Fruit fly (Drosophila melanogaster) whole organism, prepupa: ENCODE data around the gene CG5199.

ENCODE experiments used
- Blimp-1 ChIP-seq: fragments of 200-800 bp; sonication (Bioruptor generic); optimal IDR thresholded peaks from 3 replicates; lab custom pipeline; 2017; ENCODE audit warnings: missing biosample characterization, missing genetic modification characterization, mild to moderate bottlenecking, moderate library complexity, missing genetic modification reagents
- CG10631 ChIP-seq: fragments of 200-800 bp; sonication (Bioruptor generic); optimal IDR thresholded peaks from 2 replicates; lab custom pipeline; 2016; ENCODE audit warnings: missing biosample characterization, missing genetic modification characterization
- CG10669 ChIP-seq: fragments of 200-800 bp; sonication (Bioruptor generic); optimal IDR thresholded peaks from 3 replicates; lab custom pipeline; 2018; ENCODE audit warnings: missing biosample characterization, mild to moderate bottlenecking, missing genetic modification characterization, moderate library complexity
- CG11294 ChIP-seq: fragments of 200-800 bp; sonication (Bioruptor generic); IDR thresholded peaks from 2 replicates; pipeline ENCODE4 v1.3.6; 2022; ENCODE audit warnings: missing biosample characterization, missing genetic modification characterization
- CG11762 ChIP-seq: fragments of 200-800 bp; sonication (Bioruptor generic); optimal IDR thresholded peaks from 3 replicates; lab custom pipeline; 2016; ENCODE audit warnings: missing biosample characterization, missing genetic modification characterization; ENCODE audit not compliant: insufficient read depth
- CG15336 ChIP-seq: fragments of 200-800 bp; sonication (Bioruptor generic); IDR thresholded peaks from 2 replicates; pipeline ENCODE4 v1.3.6; 2022; ENCODE audit warnings: missing biosample characterization, missing genetic modification characterization
- CG1621 ChIP-seq: fragments of 200-800 bp; sonication (Bioruptor generic); optimal IDR thresholded peaks from 3 replicates; lab custom pipeline; 2018; ENCODE audit warnings: missing biosample characterization, mild to moderate bottlenecking, missing genetic modification characterization
- CG16779 ChIP-seq: fragments of 200-800 bp; sonication (Bioruptor generic); optimal IDR thresholded peaks from 3 replicates; lab custom pipeline; 2017; ENCODE audit warnings: missing biosample characterization, mild to moderate bottlenecking, missing genetic modification characterization
- CG3032 ChIP-seq: fragments of 200-800 bp; optimal IDR thresholded peaks from 2 replicates; lab custom pipeline; 2019; ENCODE audit warnings: missing biosample characterization, mild to moderate bottlenecking, missing genetic modification characterization, moderate library complexity
- CG31627 ChIP-seq: fragments of 200-800 bp; sonication (Bioruptor generic); optimal IDR thresholded peaks from 3 replicates; lab custom pipeline; 2016; ENCODE audit warnings: missing biosample characterization, missing genetic modification characterization
- CG32006 ChIP-seq: fragments of 200-800 bp; sonication (Bioruptor generic); optimal IDR thresholded peaks from 3 replicates; lab custom pipeline; 2017; ENCODE audit warnings: missing biosample characterization, mild to moderate bottlenecking, missing genetic modification characterization
- CG34406 ChIP-seq: fragments of 200-800 bp; sonication (Bioruptor generic); optimal IDR thresholded peaks from 3 replicates; lab custom pipeline; 2016; ENCODE audit warnings: missing biosample characterization, missing genetic modification characterization
- CG3919 ChIP-seq: fragments of 200-800 bp; sonication (Bioruptor generic); optimal IDR thresholded peaks from 3 replicates; lab custom pipeline; 2016; ENCODE audit warnings: missing biosample characterization, missing genetic modification characterization
- CG4318 ChIP-seq: fragments of 200-800 bp; sonication (Bioruptor generic); optimal IDR thresholded peaks from 3 replicates; lab custom pipeline; 2017; ENCODE audit warnings: missing biosample characterization, mild to moderate bottlenecking, missing genetic modification characterization
- CG6163 ChIP-seq: fragments of 200-800 bp; sonication (Bioruptor generic); IDR thresholded peaks from 3 replicates; pipeline ENCODE4 v1.3.6; 2022; ENCODE audit warnings: missing biosample characterization, missing genetic modification characterization
- CG6854 ChIP-seq: fragments of 200-800 bp; sonication (Bioruptor generic); optimal IDR thresholded peaks from 2 replicates; lab custom pipeline; 2017; ENCODE audit warnings: missing biosample characterization, mild to moderate bottlenecking, missing genetic modification characterization
- CG8119 ChIP-seq: fragments of 200-800 bp; sonication (Bioruptor generic); IDR thresholded peaks from 3 replicates; pipeline ENCODE4 v1.3.6; 2022; ENCODE audit warnings: missing biosample characterization, missing genetic modification characterization
- CG8632 ChIP-seq: fragments of 200-800 bp; sonication (Bioruptor generic); optimal IDR thresholded peaks from 3 replicates; lab custom pipeline; 2016; ENCODE audit warnings: missing biosample characterization, missing genetic modification characterization
- Eip78C ChIP-seq: fragments of 200-800 bp; sonication (Bioruptor generic); peaks from one replicate; lab custom pipeline; 2016; ENCODE audit warnings: missing biosample characterization, missing genetic modification characterization
- Eip93F ChIP-seq: fragments of 200-800 bp; sonication (Bioruptor generic); optimal IDR thresholded peaks from 2 replicates; lab custom pipeline; 2016; ENCODE audit warnings: missing biosample characterization, mild to moderate bottlenecking, missing genetic modification characterization
- Gug ChIP-seq: fragments of 200-800 bp; sonication (Bioruptor generic); IDR thresholded peaks from 2 replicates; pipeline ENCODE4 v1.3.6; 2022; ENCODE audit warnings: missing biosample characterization, missing genetic modification characterization
- Hr38 ChIP-seq: sonication (Bioruptor generic); optimal IDR thresholded peaks from 2 replicates; lab custom pipeline; 2016; ENCODE audit warnings: missing biosample characterization, missing genetic modification characterization
- Hr4 ChIP-seq: fragments of 200-800 bp; sonication (Bioruptor generic); optimal IDR thresholded peaks from 3 replicates; lab custom pipeline; 2016; ENCODE audit warnings: missing biosample characterization, missing genetic modification characterization
- Lpt ChIP-seq: fragments of 200-800 bp; sonication (Bioruptor generic); optimal IDR thresholded peaks from 3 replicates; lab custom pipeline; 2016; ENCODE audit warnings: missing biosample characterization, missing genetic modification characterization
- Met ChIP-seq: fragments of 200-800 bp; sonication (Bioruptor generic); optimal IDR thresholded peaks from 3 replicates; lab custom pipeline; 2016; ENCODE audit warnings: missing biosample characterization, missing genetic modification characterization
- Smox ChIP-seq: fragments of 200-800 bp; sonication (Bioruptor generic); optimal IDR thresholded peaks from 3 replicates; lab custom pipeline; 2016; ENCODE audit warnings: missing biosample characterization, missing genetic modification characterization
- Sox102F ChIP-seq: fragments of 200-800 bp; sonication (Bioruptor generic); optimal IDR thresholded peaks from 2 replicates; lab custom pipeline; 2016; ENCODE audit warnings: missing biosample characterization, mild to moderate bottlenecking, missing genetic modification characterization
- Sox14 ChIP-seq: fragments of 200-800 bp; sonication (Bioruptor generic); optimal IDR thresholded peaks from 3 replicates; lab custom pipeline; 2016; ENCODE audit warnings: missing biosample characterization, missing genetic modification characterization
- Sox15 ChIP-seq: fragments of 200-800 bp; sonication (Bioruptor generic); optimal IDR thresholded peaks from 3 replicates; lab custom pipeline; 2016; ENCODE audit warnings: missing biosample characterization, missing genetic modification characterization
- dac ChIP-seq: fragments of 200-800 bp; sonication (Bioruptor generic); optimal IDR thresholded peaks from 2 replicates; lab custom pipeline; 2017; ENCODE audit warnings: missing biosample characterization, mild to moderate bottlenecking, missing genetic modification characterization
- dsx ChIP-seq: fragments of 200-800 bp; optimal IDR thresholded peaks from 3 replicates; lab custom pipeline; 2019; ENCODE audit warnings: missing biosample characterization, mild to moderate bottlenecking, missing genetic modification characterization, moderate library complexity; ENCODE audit not compliant: poor library complexity, severe bottlenecking
- eg ChIP-seq: fragments of 200-800 bp; sonication (Bioruptor generic); IDR thresholded peaks from 3 replicates; pipeline ENCODE4 v1.3.6; 2022; ENCODE audit warnings: missing biosample characterization, missing genetic modification characterization
- esn ChIP-seq: fragments of 200-800 bp; sonication (Bioruptor generic); optimal IDR thresholded peaks from 2 replicates; lab custom pipeline; 2016; ENCODE audit warnings: missing biosample characterization, mild to moderate bottlenecking, missing genetic modification characterization, moderate library complexity
- fd59A ChIP-seq: fragments of 200-800 bp; sonication (Bioruptor generic); optimal IDR thresholded peaks from 2 replicates; lab custom pipeline; 2017; ENCODE audit warnings: missing biosample characterization, mild to moderate bottlenecking, missing genetic modification characterization, missing genetic modification reagents
- fd85E ChIP-seq: fragments of 200-800 bp; sonication (Bioruptor generic); optimal IDR thresholded peaks from 3 replicates; lab custom pipeline; 2016; ENCODE audit warnings: missing biosample characterization, missing genetic modification characterization
- fkh ChIP-seq: fragments of 200-800 bp; sonication (Bioruptor generic); optimal IDR thresholded peaks from 3 replicates; lab custom pipeline; 2017; ENCODE audit warnings: missing biosample characterization, mild to moderate bottlenecking, missing genetic modification characterization, moderate library complexity
- lz ChIP-seq: fragments of 200-800 bp; sonication (Bioruptor generic); optimal IDR thresholded peaks from 3 replicates; lab custom pipeline; 2016; ENCODE audit warnings: missing biosample characterization, missing genetic modification characterization
- salr ChIP-seq, 2 experiments: fragments of 200-800 bp; sonication (Bioruptor generic); optimal IDR thresholded peaks; 3 replicates each; lab custom pipeline; 2016 to 2018; ENCODE audit warnings: missing biosample characterization in 2 of 2, missing genetic modification characterization in 2 of 2, mild to moderate bottlenecking in 1 of 2
- ss ChIP-seq, 2 experiments: fragments of 200-800 bp; sonication (Bioruptor generic); optimal IDR thresholded peaks; 2 replicates in 1 of 2; 3 replicates in 1 of 2; lab custom pipeline; 2017 to 2018; ENCODE audit warnings: mild to moderate bottlenecking in 2 of 2, missing biosample characterization in 2 of 2, missing genetic modification characterization in 2 of 2, moderate library complexity in 1 of 2
- svp ChIP-seq: fragments of 200-800 bp; sonication (Bioruptor generic); peaks from one replicate; lab custom pipeline; 2016; ENCODE audit warnings: missing biosample characterization, missing genetic modification characterization
- topi ChIP-seq: fragments of 200-800 bp; sonication (Bioruptor generic); optimal IDR thresholded peaks from 3 replicates; lab custom pipeline; 2016; ENCODE audit warnings: missing biosample characterization, missing genetic modification characterization
- vri ChIP-seq: fragments of 200-800 bp; sonication (Bioruptor generic); optimal IDR thresholded peaks from 3 replicates; lab custom pipeline; 2016; ENCODE audit warnings: missing biosample characterization, mild to moderate bottlenecking, missing genetic modification characterization

The CG5199 gene

dm6 chr3L:20462391-20462790, 9.7 kb upstream of the CG5199 start:
- TF ChIP-seq CG11762 (GFP tag; lab: Kevin White, UChicago) (no peak), dac (no peak), CG10669 (GFP tag; lab: Kevin White, UChicago) (no peak)

- TF ChIP-seq CG6854: no peak
Measured at dm6 chr3L:20460383-20460782, 7.7 kb upstream of the CG5199 start, which contains the start of gene mag. TSS of gene mag (plus strand) at chr3L:20460683.

dm6 chr3L:20448773-20449172, 3.9 kb downstream of the CG5199 start:
- TF ChIP-seq Sox102F (GFP tag; lab: Kevin White, UChicago) (no peak), svp (GFP tag; lab: Kevin White, UChicago) (peak; percentile 49)

- TF ChIP-seq CG1621 (tag; lab: Kevin White, UChicago): no peak
- TF ChIP-seq CG8632 (GFP tag; lab: Kevin White, UChicago): peak; percentile 32
- no peak for TF ChIP-seq fd85E (GFP tag; lab: Kevin White, UChicago)
- TF ChIP-seq fkh (GFP tag; lab: Kevin White, UChicago): peak; percentile 81
- no peak for TF ChIP-seq CG32006 (GFP tag; lab: Kevin White, UChicago)
- TF ChIP-seq Smox: peak; percentile 30
- TF ChIP-seq Met: peak; percentile 23
- TF ChIP-seq CG3032 (tag; lab: Kevin White, UChicago): no peak
- peak; percentile 11 for TF ChIP-seq svp (GFP tag; lab: Kevin White, UChicago)
- TF ChIP-seq Eip93F (GFP tag; lab: Kevin White, UChicago): peak; percentile 28
- peak; percentile 7 for TF ChIP-seq dsx (GFP tag; lab: Kevin White, UChicago)
- no peak for TF ChIP-seq CG15336
- peak; percentile 73 for TF ChIP-seq CG6854
- TF ChIP-seq vri (GFP tag; lab: Kevin White, UChicago): peak; percentile 65
- peak; percentile 70 for TF ChIP-seq Eip78C (GFP tag; lab: Kevin White, UChicago)
- peak; percentile 32 for TF ChIP-seq CG34406 (GFP tag; lab: Kevin White, UChicago)
- TF ChIP-seq Sox102F (GFP tag; lab: Kevin White, UChicago): peak; percentile 18
- peak; percentile 42 for TF ChIP-seq esn (GFP tag; lab: Kevin White, UChicago)
- no peak for TF ChIP-seq Hr4 (GFP tag; lab: Kevin White, UChicago)
- no peak for TF ChIP-seq CG11762 (GFP tag; lab: Kevin White, UChicago)
- peak; percentile 60 for TF ChIP-seq Blimp-1 (GFP tag; lab: Kevin White, UChicago)
- TF ChIP-seq CG3919 (GFP tag; lab: Kevin White, UChicago): no peak
Measured at dm6 chr3L:20447957-20448356, 4.7 kb downstream of the CG5199 start.

- TF ChIP-seq topi (GFP tag; lab: Kevin White, UChicago) (no peak), Eip93F (GFP tag; lab: Kevin White, UChicago) (no peak), Gug (GFP tag; lab: Robert Waterston, UW) (no peak), esn (GFP tag; lab: Kevin White, UChicago) (peak; percentile 4), Eip78C (GFP tag; lab: Kevin White, UChicago) (peak; percentile 13), salr (GFP tag; optimal IDR thresholded peaks at IDR 0.05; lab: Kevin White, UChicago) (no peak), fd59A (GFP tag; lab: Kevin White, UChicago) (no peak), CG8119 (GFP tag; lab: Robert Waterston, UW) (peak; percentile 54; the same call in 1 of the 3 replicates), CG6854 (no peak), Hr4 (GFP tag; lab: Kevin White, UChicago) (peak; percentile 52), lz (peak; percentile 31), ss (GFP tag; optimal IDR thresholded peaks at IDR 0.05; lab: Kevin White, UChicago) (no peak), Sox14 (GFP tag; lab: Kevin White, UChicago) (peak; percentile 2), Hr38 (GFP tag; lab: Kevin White, UChicago) (no peak), vri (GFP tag; lab: Kevin White, UChicago) (no peak), CG4318 (GFP tag; lab: Kevin White, UChicago) (no peak), eg (GFP tag; lab: Robert Waterston, UW) (peak; percentile 46; the same call in 2 of the 3 replicates), fd85E (GFP tag; lab: Kevin White, UChicago) (no peak), Sox15 (GFP tag; lab: Kevin White, UChicago) (no peak), CG1621 (tag; lab: Kevin White, UChicago) (no peak), CG16779 (no peak), dac (no peak), CG3032 (tag; lab: Kevin White, UChicago) (no peak), CG31627 (GFP tag; lab: Kevin White, UChicago) (no peak), Lpt (GFP tag; lab: Kevin White, UChicago) (no peak), Blimp-1 (GFP tag; lab: Kevin White, UChicago) (no peak), CG6163 (peak; percentile 56; the same call in 2 of the 3 replicates), CG10631 (no peak), CG11294 (GFP tag; lab: Robert Waterston, UW) (no peak), CG15336 (peak; percentile 45)
Measured at dm6 chr3L:20447337-20447736, 5.3 kb downstream of the CG5199 start.
